Fruit fly (Drosophila melanogaster) whole organism, prepupa: ENCODE measurements around the gene CG17959.

Experiments used
- CG6276 ChIP-seq: fragments of 200-800 bp; sonication (Bioruptor generic); optimal IDR thresholded peaks from 2 replicates; lab custom pipeline; 2017; ENCODE audit warnings: missing biosample characterization, mild to moderate bottlenecking, missing genetic modification characterization
- Gug ChIP-seq: fragments of 200-800 bp; sonication (Bioruptor generic); IDR thresholded peaks from 2 replicates; pipeline ENCODE4 v1.3.6; 2022; ENCODE audit warnings: missing biosample characterization, missing genetic modification characterization
- Hr39 ChIP-seq: fragments of 200-800 bp; sonication (Bioruptor generic); optimal IDR thresholded peaks from 2 replicates; lab custom pipeline; 2016; ENCODE audit warnings: missing biosample characterization, missing genetic modification characterization
- Met ChIP-seq: fragments of 200-800 bp; sonication (Bioruptor generic); optimal IDR thresholded peaks from 3 replicates; lab custom pipeline; 2016; ENCODE audit warnings: missing biosample characterization, missing genetic modification characterization
- Sox102F ChIP-seq: fragments of 200-800 bp; sonication (Bioruptor generic); optimal IDR thresholded peaks from 2 replicates; lab custom pipeline; 2016; ENCODE audit warnings: missing biosample characterization, mild to moderate bottlenecking, missing genetic modification characterization
- Sox14 ChIP-seq: fragments of 200-800 bp; sonication (Bioruptor generic); optimal IDR thresholded peaks from 3 replicates; lab custom pipeline; 2016; ENCODE audit warnings: missing biosample characterization, missing genetic modification characterization
- Sox15 ChIP-seq: fragments of 200-800 bp; sonication (Bioruptor generic); optimal IDR thresholded peaks from 3 replicates; lab custom pipeline; 2016; ENCODE audit warnings: missing biosample characterization, missing genetic modification characterization
- acj6 ChIP-seq: fragments of 200-800 bp; sonication (Bioruptor generic); optimal IDR thresholded peaks from 3 replicates; lab custom pipeline; 2016; ENCODE audit warnings: missing biosample characterization, missing genetic modification characterization

DNA sequence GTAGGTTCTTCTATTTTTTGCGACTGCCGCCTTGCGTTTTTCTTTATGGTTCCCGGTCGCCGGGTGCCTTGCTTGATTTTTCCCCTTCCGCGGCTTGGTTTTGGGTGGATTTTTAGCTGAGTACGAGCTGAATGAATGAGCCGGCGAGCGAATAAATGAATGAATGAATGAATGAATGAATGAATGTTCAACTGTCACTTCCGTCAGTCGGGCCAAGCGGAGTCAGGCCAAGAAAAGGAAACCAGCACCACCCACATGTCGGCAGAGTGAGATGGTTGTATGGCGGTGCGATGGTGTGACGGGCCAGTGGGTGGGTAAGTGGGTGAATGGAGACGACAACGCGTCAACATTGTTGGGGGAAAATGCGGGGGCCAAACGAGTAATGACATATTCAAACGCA is 22.1 kb downstream of the CG17959 start:
- no peak for TF ChIP-seq Met (GFP tag; lab: Kevin White, UChicago)
- no peak for TF ChIP-seq Sox102F (GFP tag; lab: Kevin White, UChicago)
- no peak for TF ChIP-seq Sox14
- TF ChIP-seq CG6276 (GFP tag; lab: Kevin White, UChicago) = no peak
- no peak for TF ChIP-seq Sox15
- no peak for TF ChIP-seq Hr39 (GFP tag; lab: Kevin White, UChicago)
- TF ChIP-seq acj6 (GFP tag; lab: Kevin White, UChicago) = no peak
- no peak for TF ChIP-seq Gug
